Worm (Caenorhabditis elegans) whole organism, late embryonic: ENCODE data around the gene srz-23.
"Not testable (repeated sequence)": the region's sequence is repeated elsewhere in the genome, so short reads cannot be mapped to it uniquely, and the experiment has no call there.

ENCODE experiments used
- F13H6.1 ChIP-seq: sonication (generic microtip); optimal IDR thresholded peaks from 2 replicates; lab custom pipeline; 2016; ENCODE audit warnings: missing genetic modification characterization, missing compliant biosample characterization
- ama-1 ChIP-seq: fragments of 150-350 bp; optimal IDR thresholded peaks from 2 replicates; lab custom pipeline; 2014
- gmeb-2 ChIP-seq: sonication (generic microtip); optimal IDR thresholded peaks from 2 replicates; lab custom pipeline; 2016; ENCODE audit warnings: missing genetic modification characterization, inconsistent platforms, missing compliant biosample characterization
- nfya-1 ChIP-seq: sonication (generic microtip); optimal IDR thresholded peaks from 2 replicates; lab custom pipeline; 2017; ENCODE audit warnings: missing genetic modification characterization, mild to moderate bottlenecking, missing compliant biosample characterization, antibody characterized with exemption, moderate library complexity
- odd-2 ChIP-seq: sonication (generic microtip); optimal IDR thresholded peaks from 2 replicates; lab custom pipeline; 2017; ENCODE audit warnings: antibody characterized with exemption, mild to moderate bottlenecking, missing genetic modification characterization, missing compliant biosample characterization

DNA sequence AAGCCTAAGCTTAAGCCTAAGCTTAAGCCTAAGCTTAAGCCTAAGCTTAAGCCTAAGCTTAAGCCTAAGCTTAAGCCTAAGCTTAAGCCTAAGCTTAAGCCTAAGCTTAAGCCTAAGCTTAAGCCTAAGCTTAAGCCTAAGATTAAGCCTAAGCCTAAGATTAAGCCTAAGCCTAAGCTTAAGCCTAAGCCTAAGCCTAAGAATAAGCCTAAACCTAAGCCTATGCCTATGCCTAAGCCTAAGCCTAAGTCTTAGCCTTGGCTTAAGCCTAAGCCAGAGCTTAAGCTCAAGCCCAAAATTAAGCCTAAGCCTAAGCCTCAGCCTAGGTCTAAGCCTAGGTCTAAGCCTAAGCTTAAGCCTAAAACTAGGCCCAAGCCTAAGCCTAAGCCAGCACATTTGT lies 2.0 kb downstream of the srz-23 start:
- TF ChIP-seq odd-2 (tag; lab: Kevin White, UChicago); nfya-1 (tag; lab: Kevin White, UChicago); gmeb-2; ama-1; F13H6.1 (tag; lab: Kevin White, UChicago): not testable (repeated sequence)
